Worm (Caenorhabditis elegans): ENCODE measurements around the gene W05B2.2.

W05B2.2 gene

ce11 chrIII:10923539-10923938, 43.4 kb downstream of the W05B2.2 start:
- TF ChIP-seq ceh-18 (tag; optimal IDR thresholded peaks at IDR 0.05), result no peak
- no peak for TF ChIP-seq dmd-4 (tag; optimal IDR thresholded peaks at IDR 0.05; ENCODE audit: borderline replicate concordance)
- TF ChIP-seq zip-5 (tag; optimal IDR thresholded peaks at IDR 0.05), result no peak
- no peak for TF ChIP-seq C38D4.7 (GFP tag; optimal IDR thresholded peaks at IDR 0.05)
- no peak for TF ChIP-seq npax-4 (tag; optimal IDR thresholded peaks at IDR 0.05)
- TF ChIP-seq unc-86 (tag; optimal IDR thresholded peaks at IDR 0.05), result no peak
- TF ChIP-seq ama-1 (optimal IDR thresholded peaks at IDR 0.05), result no peak
- no peak for TF ChIP-seq K09A11.1 (tag; optimal IDR thresholded peaks at IDR 0.05; ENCODE audit: insufficient read depth)
- TF ChIP-seq ceh-24 (tag; optimal IDR thresholded peaks at IDR 0.05), result no peak
- TF ChIP-seq pqm-1 (tag; optimal IDR thresholded peaks at IDR 0.05), result no peak
- TF ChIP-seq che-1 (tag; optimal IDR thresholded peaks at IDR 0.05), result no peak
- TF ChIP-seq sox-2 (GFP tag; IDR thresholded peaks at IDR 0.05), result no peak
- no peak for TF ChIP-seq unc-3 (GFP tag; conservative IDR thresholded peaks at IDR 0.05)
- no peak for TF ChIP-seq unc-3 (tag; optimal IDR thresholded peaks at IDR 0.05)
- TF ChIP-seq syd-9 (tag; optimal IDR thresholded peaks at IDR 0.05), result no peak
- TF ChIP-seq mec-3 (tag; optimal IDR thresholded peaks at IDR 0.05; ENCODE audit: borderline replicate concordance), result no peak
- TF ChIP-seq nhr-232 (tag; optimal IDR thresholded peaks at IDR 0.05), result no peak
- no peak for TF ChIP-seq ceh-22 (tag; optimal IDR thresholded peaks at IDR 0.05)
- no peak for TF ChIP-seq ceh-48 (tag; optimal IDR thresholded peaks at IDR 0.05)
- no peak for TF ChIP-seq fkh-10 (GFP tag; optimal IDR thresholded peaks at IDR 0.05)

ce11 chrIII:10921474-10921873, 45.4 kb downstream of the W05B2.2 start:
- TF ChIP-seq ceh-45 (GFP tag; IDR thresholded peaks at IDR 0.05) (0 out of 2 replicates have a peak, but pooled peaks have one; percentile 26), che-1 (tag; optimal IDR thresholded peaks at IDR 0.05) (no peak)

ce11 chrIII:10920044-10920443, 46.9 kb downstream of the W05B2.2 start, which contains the start of gene vab-7:
vab-7 (plus strand) TSS chrIII:10920344.
- TF ChIP-seq ceh-30 (tag; optimal IDR thresholded peaks at IDR 0.05) (no peak), elt-2 (tag; optimal IDR thresholded peaks at IDR 0.05) (no peak), gmeb-2 (tag; optimal IDR thresholded peaks at IDR 0.05) (no peak), pha-2 (tag; optimal IDR thresholded peaks at IDR 0.05) (no peak), hlh-13 (GFP tag; optimal IDR thresholded peaks at IDR 0.05) (no peak), odd-2 (tag; optimal IDR thresholded peaks at IDR 0.05) (no peak), ceh-22 (tag; optimal IDR thresholded peaks at IDR 0.05) (no peak), ref-2 (tag; optimal IDR thresholded peaks at IDR 0.05) (no peak), hlh-30 (tag; optimal IDR thresholded peaks at IDR 0.05; ENCODE audit: insufficient read depth) (no peak), ceh-6 (GFP tag; optimal IDR thresholded peaks at IDR 0.05) (no peak), K02D7.2 (tag; optimal IDR thresholded peaks at IDR 0.05) (no peak), ama-1 (optimal IDR thresholded peaks at IDR 0.05) (no peak), lin-11 (tag; optimal IDR thresholded peaks at IDR 0.05) (no peak), F13H6.1 (tag; optimal IDR thresholded peaks at IDR 0.05) (no peak), ceh-19 (GFP tag; optimal IDR thresholded peaks at IDR 0.05) (no peak), ceh-18 (tag; optimal IDR thresholded peaks at IDR 0.05) (no peak), nhr-11 (tag; optimal IDR thresholded peaks at IDR 0.05) (no peak), zip-5 (tag; optimal IDR thresholded peaks at IDR 0.05) (no peak), sox-4 (tag; optimal IDR thresholded peaks at IDR 0.05) (no peak)

DNA sequence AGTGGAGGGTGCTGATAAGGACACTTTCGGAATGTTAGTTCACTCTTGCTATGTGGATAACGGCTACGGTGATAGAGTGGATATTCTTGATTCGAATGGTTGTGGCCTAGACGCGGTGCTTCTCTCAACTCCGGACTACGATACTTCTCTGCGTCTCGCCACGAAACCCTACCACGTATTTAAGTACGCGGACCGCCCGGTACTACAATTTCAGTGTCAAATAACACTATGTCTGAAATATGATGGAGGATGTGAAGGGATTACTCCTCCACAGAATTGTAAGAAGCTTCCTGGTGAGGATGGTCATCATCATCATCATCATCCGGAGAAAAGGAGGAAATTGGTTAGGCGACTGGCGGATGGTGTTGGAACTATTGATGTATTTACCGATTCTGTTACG, 51.9 kb downstream of the W05B2.2 start:
- no peak for TF ChIP-seq nhr-11 (tag; optimal IDR thresholded peaks at IDR 0.05)
- no peak for TF ChIP-seq fkh-6 (tag; optimal IDR thresholded peaks at IDR 0.05)
- no peak for TF ChIP-seq pros-1 (tag; optimal IDR thresholded peaks at IDR 0.05)
- no peak for TF ChIP-seq dmd-4 (tag; optimal IDR thresholded peaks at IDR 0.05; ENCODE audit: borderline replicate concordance)
- no peak for TF ChIP-seq pha-4 (tag; optimal IDR thresholded peaks at IDR 0.05)
- TF ChIP-seq eyg-1 (tag; optimal IDR thresholded peaks at IDR 0.05), result no peak
- no peak for TF ChIP-seq F13H6.1 (tag; optimal IDR thresholded peaks at IDR 0.05)
- TF ChIP-seq hlh-6 (tag; optimal IDR thresholded peaks at IDR 0.05), result no peak
- no peak for TF ChIP-seq ceh-19 (GFP tag; optimal IDR thresholded peaks at IDR 0.05)
- TF ChIP-seq ztf-16 (tag; optimal IDR thresholded peaks at IDR 0.05), result no peak
- TF ChIP-seq fax-1 (tag; optimal IDR thresholded peaks at IDR 0.05), result no peak
- no peak for TF ChIP-seq gmeb-2 (tag; optimal IDR thresholded peaks at IDR 0.05)
- TF ChIP-seq C38D4.7 (GFP tag; optimal IDR thresholded peaks at IDR 0.05), result no peak
- no peak for TF ChIP-seq pat-9 (tag; optimal IDR thresholded peaks at IDR 0.05)
- no peak for TF ChIP-seq ceh-9 (tag; optimal IDR thresholded peaks at IDR 0.05)

Measured in whole organism, late embryonic.